Worm (Caenorhabditis elegans): Measurements from ENCODE around the gene F10D7.11.

The F10D7.11 gene

DNA sequence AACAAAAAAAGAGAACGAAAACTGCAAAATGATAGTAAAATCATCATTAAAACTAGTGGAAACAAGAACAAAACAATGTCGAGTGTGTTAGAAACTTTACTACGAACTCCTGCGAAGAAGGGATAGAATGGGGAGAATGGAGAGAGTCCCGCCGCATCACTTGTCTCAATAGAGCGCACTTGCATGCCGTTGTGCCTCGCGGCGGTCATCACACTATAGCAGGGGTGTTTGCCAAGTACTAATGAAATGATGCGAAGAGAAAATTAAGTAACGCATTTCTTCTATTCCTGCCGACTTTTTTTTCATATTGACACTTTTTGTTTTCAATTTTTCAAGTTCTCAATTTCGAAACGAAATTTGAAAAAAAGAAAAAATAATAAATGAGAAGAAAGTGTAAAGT lies 29.6 kb downstream of the F10D7.11 start (continued):
- peak; percentile 40 for TF ChIP-seq nhr-25 (tag; optimal IDR thresholded peaks at IDR 0.05; ENCODE audit: borderline replicate concordance, insufficient read depth)

- no peak for TF ChIP-seq hif-1 (tag; optimal IDR thresholded peaks at IDR 0.05)
- no peak for TF ChIP-seq daf-12 (tag; optimal IDR thresholded peaks at IDR 0.05)
- no peak for TF ChIP-seq egl-43 (GFP tag; IDR thresholded peaks at IDR 0.05)
- no peak for TF ChIP-seq ceh-82 (tag; optimal IDR thresholded peaks at IDR 0.05)
- TF ChIP-seq T26A8.4 (GFP tag; IDR thresholded peaks at IDR 0.05): no peak
- TF ChIP-seq nhr-102 (tag; optimal IDR thresholded peaks at IDR 0.05): no peak
- no peak for TF ChIP-seq dve-1 (tag; optimal IDR thresholded peaks at IDR 0.05; ENCODE audit: insufficient read depth)
- TF ChIP-seq Y5F2A.4 (GFP tag; optimal IDR thresholded peaks at IDR 0.05): no peak
- TF ChIP-seq skn-1 (tag; optimal IDR thresholded peaks at IDR 0.05): no peak
- no peak for TF ChIP-seq Y48G9A.11 (GFP tag; IDR thresholded peaks at IDR 0.05)
- no peak for TF ChIP-seq nhr-6 (tag; optimal IDR thresholded peaks at IDR 0.05)
- no peak for TF ChIP-seq attf-4 (tag; optimal IDR thresholded peaks at IDR 0.05)
- no peak for TF ChIP-seq daf-8 (GFP tag; IDR thresholded peaks at IDR 0.05)
- no peak for TF ChIP-seq F44E2.7 (GFP tag; IDR thresholded peaks at IDR 0.05)
- no peak for TF ChIP-seq ZK546.5 (tag; optimal IDR thresholded peaks at IDR 0.05)
- no peak for TF ChIP-seq lin-13 (GFP tag; optimal IDR thresholded peaks at IDR 0.05)
- TF ChIP-seq php-3 (GFP tag; IDR thresholded peaks at IDR 0.05): no peak
- TF ChIP-seq R02D3.7 (tag; optimal IDR thresholded peaks at IDR 0.05): no peak
- no peak for TF ChIP-seq lir-3 (tag; optimal IDR thresholded peaks at IDR 0.05)
These were observed 33.8 kb downstream of the F10D7.11 start, which contains the start of the genes vap-1 and F11C7.2 for ce11 chrX:17396456-17396855. Gene vap-1 (minus strand): TSS chrX:17396556. Gene F11C7.2 (plus strand): TSS chrX:17396814.

DNA sequence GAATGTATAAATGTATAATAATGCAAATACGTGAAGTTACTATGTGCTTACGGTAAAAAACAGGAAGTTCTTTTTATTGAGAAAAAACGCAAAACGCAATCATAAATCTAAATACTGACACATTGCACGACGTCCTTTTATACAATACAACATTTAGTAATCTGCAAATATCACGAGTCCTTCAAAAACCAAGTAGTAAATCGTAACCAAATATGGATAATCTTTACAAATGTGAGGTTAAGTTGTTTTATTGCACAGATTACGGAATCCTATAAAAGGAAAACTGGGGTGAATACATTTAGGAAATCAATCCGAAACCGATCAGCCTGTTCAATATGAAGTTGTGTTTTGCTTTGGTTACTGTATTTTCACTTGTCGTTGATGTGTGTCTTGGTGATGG lies 35.7 kb downstream of the F10D7.11 start, which contains the start of gene F11C7.7:
Gene F11C7.7, plus strand, starts transcription at position 301 of the 400 bp plus-strand sequence.
- TF ChIP-seq dmd-9 (GFP tag; IDR thresholded peaks at IDR 0.05): no peak
- no peak for TF ChIP-seq hlh-30 (tag; optimal IDR thresholded peaks at IDR 0.05; ENCODE audit: insufficient read depth)
- TF ChIP-seq F44E2.7 (GFP tag; IDR thresholded peaks at IDR 0.05): no peak
- no peak for TF ChIP-seq T26A8.4 (GFP tag; IDR thresholded peaks at IDR 0.05)
- no peak for TF ChIP-seq zip-2 (tag; optimal IDR thresholded peaks at IDR 0.05)
- TF ChIP-seq ZK546.5 (tag; optimal IDR thresholded peaks at IDR 0.05): no peak
- no peak for TF ChIP-seq mdl-1 (tag; optimal IDR thresholded peaks at IDR 0.05)

- TF ChIP-seq saeg-2 (GFP tag; IDR thresholded peaks at IDR 0.05): no peak
- no peak for TF ChIP-seq daf-8 (GFP tag; IDR thresholded peaks at IDR 0.05)
- TF ChIP-seq skn-1 (tag; optimal IDR thresholded peaks at IDR 0.05): no peak
- 0 out of 2 replicates have a peak, but pooled peaks have one; percentile 34 for TF ChIP-seq snpc-1.2 (GFP tag; IDR thresholded peaks at IDR 0.05)
- peak; percentile 36; the same call in 1 of the 2 replicates for TF ChIP-seq egl-43 (GFP tag; IDR thresholded peaks at IDR 0.05)
- TF ChIP-seq Y75B8A.6 (GFP tag; IDR thresholded peaks at IDR 0.05): no peak
- TF ChIP-seq lim-7 (GFP tag; IDR thresholded peaks at IDR 0.05): peak; percentile 61; the same call in 1 of the 2 replicates
- 0 out of 2 replicates have a peak, but pooled peaks have one; percentile 5 for TF ChIP-seq madf-9 (GFP tag; conservative IDR thresholded peaks at IDR 0.05)
- TF ChIP-seq lin-13 (GFP tag; optimal IDR thresholded peaks at IDR 0.05): no peak
- TF ChIP-seq aha-1 (tag): peak; percentile 44
- TF ChIP-seq dmd-6 (GFP tag; IDR thresholded peaks at IDR 0.05): 0 out of 2 replicates have a peak, but pooled peaks have one; percentile 11
These were observed 37.8 kb downstream of the F10D7.11 start for ce11 chrX:17400425-17400824.

ce11 chrX:17401264-17401663 lies 38.6 kb downstream of the F10D7.11 start, which contains the start of gene F11C7.6:
Gene F11C7.6 (plus strand): TSS chrX:17401564.
- TF ChIP-seq unc-62 (GFP tag; optimal IDR thresholded peaks at IDR 0.05 in 1 of 2): peak in 1 of 2 experiments; percentile 49
- no peak for TF ChIP-seq unc-62 (tag; optimal IDR thresholded peaks at IDR 0.05)
- TF ChIP-seq spr-3 (GFP tag; optimal IDR thresholded peaks at IDR 0.05): no peak
- no peak for TF ChIP-seq ZK337.2 (GFP tag; IDR thresholded peaks at IDR 0.05)
- TF ChIP-seq lin-29 (GFP tag; IDR thresholded peaks at IDR 0.05): no peak
- peak; percentile 36 for TF ChIP-seq dve-1 (tag; optimal IDR thresholded peaks at IDR 0.05; ENCODE audit: insufficient read depth)
- no peak for TF ChIP-seq skn-1 (tag; optimal IDR thresholded peaks at IDR 0.05)
- no peak for TF ChIP-seq nhr-76 (tag; optimal IDR thresholded peaks at IDR 0.05)
- TF ChIP-seq ztf-7 (tag; optimal IDR thresholded peaks at IDR 0.05): no peak
- TF ChIP-seq php-3 (GFP tag; IDR thresholded peaks at IDR 0.05): peak; percentile 42; the same call in 1 of the 2 replicates
- no peak for TF ChIP-seq tra-1 (GFP tag; IDR thresholded peaks at IDR 0.05)
- TF ChIP-seq daf-8 (GFP tag; IDR thresholded peaks at IDR 0.05): no peak
- TF ChIP-seq ama-1 (optimal IDR thresholded peaks at IDR 0.05): no peak

Measured in whole organism, L4 larva.